Fruit fly (Drosophila melanogaster) whole organism, prepupa: ENCODE results near the gene Cerk.

Experiments
- Blimp-1 ChIP-seq: fragments of 200-800 bp; sonication (Bioruptor generic); optimal IDR thresholded peaks from 3 replicates; lab custom pipeline; 2017; ENCODE audit warnings: missing biosample characterization, missing genetic modification characterization, mild to moderate bottlenecking, moderate library complexity, missing genetic modification reagents
- CG10631 ChIP-seq: fragments of 200-800 bp; sonication (Bioruptor generic); optimal IDR thresholded peaks from 2 replicates; lab custom pipeline; 2016; ENCODE audit warnings: missing biosample characterization, missing genetic modification characterization
- CG10669 ChIP-seq: fragments of 200-800 bp; sonication (Bioruptor generic); optimal IDR thresholded peaks from 3 replicates; lab custom pipeline; 2018; ENCODE audit warnings: missing biosample characterization, mild to moderate bottlenecking, missing genetic modification characterization, moderate library complexity
- CG11294 ChIP-seq: fragments of 200-800 bp; sonication (Bioruptor generic); IDR thresholded peaks from 2 replicates; pipeline ENCODE4 v1.3.6; 2022; ENCODE audit warnings: missing biosample characterization, missing genetic modification characterization
- CG11902 ChIP-seq: fragments of 200-800 bp; sonication (Bioruptor generic); optimal IDR thresholded peaks from 3 replicates; lab custom pipeline; 2016; ENCODE audit warnings: missing biosample characterization, missing genetic modification characterization
- CG1621 ChIP-seq: fragments of 200-800 bp; sonication (Bioruptor generic); optimal IDR thresholded peaks from 3 replicates; lab custom pipeline; 2018; ENCODE audit warnings: missing biosample characterization, mild to moderate bottlenecking, missing genetic modification characterization
- CG16779 ChIP-seq: fragments of 200-800 bp; sonication (Bioruptor generic); optimal IDR thresholded peaks from 3 replicates; lab custom pipeline; 2017; ENCODE audit warnings: missing biosample characterization, mild to moderate bottlenecking, missing genetic modification characterization
- CG31627 ChIP-seq: fragments of 200-800 bp; sonication (Bioruptor generic); optimal IDR thresholded peaks from 3 replicates; lab custom pipeline; 2016; ENCODE audit warnings: missing biosample characterization, missing genetic modification characterization
- CG32006 ChIP-seq: fragments of 200-800 bp; sonication (Bioruptor generic); optimal IDR thresholded peaks from 3 replicates; lab custom pipeline; 2017; ENCODE audit warnings: missing biosample characterization, mild to moderate bottlenecking, missing genetic modification characterization
- CG34406 ChIP-seq: fragments of 200-800 bp; sonication (Bioruptor generic); optimal IDR thresholded peaks from 3 replicates; lab custom pipeline; 2016; ENCODE audit warnings: missing biosample characterization, missing genetic modification characterization
- CG4318 ChIP-seq: fragments of 200-800 bp; sonication (Bioruptor generic); optimal IDR thresholded peaks from 3 replicates; lab custom pipeline; 2017; ENCODE audit warnings: missing biosample characterization, mild to moderate bottlenecking, missing genetic modification characterization
- CG6163 ChIP-seq: fragments of 200-800 bp; sonication (Bioruptor generic); IDR thresholded peaks from 3 replicates; pipeline ENCODE4 v1.3.6; 2022; ENCODE audit warnings: missing biosample characterization, missing genetic modification characterization
- CG6792 ChIP-seq: fragments of 200-800 bp; sonication (Bioruptor generic); optimal IDR thresholded peaks from 3 replicates; lab custom pipeline; 2016; ENCODE audit warnings: missing biosample characterization, missing genetic modification characterization
- CG6808 ChIP-seq: fragments of 200-800 bp; sonication (Bioruptor generic); optimal IDR thresholded peaks from 3 replicates; lab custom pipeline; 2017; ENCODE audit warnings: missing biosample characterization, missing genetic modification characterization, mild to moderate bottlenecking, moderate library complexity, missing genetic modification reagents
- CG6854 ChIP-seq: fragments of 200-800 bp; sonication (Bioruptor generic); optimal IDR thresholded peaks from 2 replicates; lab custom pipeline; 2017; ENCODE audit warnings: missing biosample characterization, mild to moderate bottlenecking, missing genetic modification characterization
- CG8119 ChIP-seq: fragments of 200-800 bp; sonication (Bioruptor generic); IDR thresholded peaks from 3 replicates; pipeline ENCODE4 v1.3.6; 2022; ENCODE audit warnings: missing biosample characterization, missing genetic modification characterization
- CG8319 ChIP-seq: fragments of 200-800 bp; sonication (Bioruptor generic); optimal IDR thresholded peaks from 3 replicates; lab custom pipeline; 2016; ENCODE audit warnings: missing biosample characterization, missing genetic modification characterization
- CG9139 ChIP-seq: fragments of 200-800 bp; sonication (Bioruptor generic); optimal IDR thresholded peaks from 3 replicates; lab custom pipeline; 2017; ENCODE audit warnings: missing biosample characterization, mild to moderate bottlenecking, missing genetic modification characterization
- Eip75B ChIP-seq: fragments of 200-800 bp; sonication (Bioruptor generic); optimal IDR thresholded peaks from 3 replicates; lab custom pipeline; 2016; ENCODE audit warnings: missing biosample characterization, missing genetic modification characterization
- Eip78C ChIP-seq: fragments of 200-800 bp; sonication (Bioruptor generic); peaks from one replicate; lab custom pipeline; 2016; ENCODE audit warnings: missing biosample characterization, missing genetic modification characterization
- Ets21C ChIP-seq: fragments of 200-800 bp; sonication (Bioruptor generic); optimal IDR thresholded peaks from 3 replicates; lab custom pipeline; 2016; ENCODE audit warnings: missing biosample characterization, missing genetic modification characterization
- Ets96B ChIP-seq: fragments of 200-800 bp; optimal IDR thresholded peaks from 2 replicates; lab custom pipeline; 2019; ENCODE audit warnings: missing biosample characterization, mild to moderate bottlenecking, missing genetic modification characterization, moderate library complexity
- Hr39 ChIP-seq: fragments of 200-800 bp; sonication (Bioruptor generic); optimal IDR thresholded peaks from 2 replicates; lab custom pipeline; 2016; ENCODE audit warnings: missing biosample characterization, missing genetic modification characterization
- Hr4 ChIP-seq: fragments of 200-800 bp; sonication (Bioruptor generic); optimal IDR thresholded peaks from 3 replicates; lab custom pipeline; 2016; ENCODE audit warnings: missing biosample characterization, missing genetic modification characterization
- Lpt ChIP-seq: fragments of 200-800 bp; sonication (Bioruptor generic); optimal IDR thresholded peaks from 3 replicates; lab custom pipeline; 2016; ENCODE audit warnings: missing biosample characterization, missing genetic modification characterization
- Met ChIP-seq: fragments of 200-800 bp; sonication (Bioruptor generic); optimal IDR thresholded peaks from 3 replicates; lab custom pipeline; 2016; ENCODE audit warnings: missing biosample characterization, missing genetic modification characterization
- Smox ChIP-seq: fragments of 200-800 bp; sonication (Bioruptor generic); optimal IDR thresholded peaks from 3 replicates; lab custom pipeline; 2016; ENCODE audit warnings: missing biosample characterization, missing genetic modification characterization
- acj6 ChIP-seq: fragments of 200-800 bp; sonication (Bioruptor generic); optimal IDR thresholded peaks from 3 replicates; lab custom pipeline; 2016; ENCODE audit warnings: missing biosample characterization, missing genetic modification characterization
- cyc ChIP-seq: fragments of 200-800 bp; sonication (Bioruptor generic); optimal IDR thresholded peaks from 3 replicates; lab custom pipeline; 2016; ENCODE audit warnings: missing biosample characterization, missing genetic modification characterization
- dsx ChIP-seq: fragments of 200-800 bp; optimal IDR thresholded peaks from 3 replicates; lab custom pipeline; 2019; ENCODE audit warnings: missing biosample characterization, mild to moderate bottlenecking, missing genetic modification characterization, moderate library complexity; ENCODE audit not compliant: poor library complexity, severe bottlenecking
- esn ChIP-seq: fragments of 200-800 bp; sonication (Bioruptor generic); optimal IDR thresholded peaks from 2 replicates; lab custom pipeline; 2016; ENCODE audit warnings: missing biosample characterization, mild to moderate bottlenecking, missing genetic modification characterization, moderate library complexity
- fd59A ChIP-seq: fragments of 200-800 bp; sonication (Bioruptor generic); optimal IDR thresholded peaks from 2 replicates; lab custom pipeline; 2017; ENCODE audit warnings: missing biosample characterization, mild to moderate bottlenecking, missing genetic modification characterization, missing genetic modification reagents
- fd85E ChIP-seq: fragments of 200-800 bp; sonication (Bioruptor generic); optimal IDR thresholded peaks from 3 replicates; lab custom pipeline; 2016; ENCODE audit warnings: missing biosample characterization, missing genetic modification characterization
- fkh ChIP-seq: fragments of 200-800 bp; sonication (Bioruptor generic); optimal IDR thresholded peaks from 3 replicates; lab custom pipeline; 2017; ENCODE audit warnings: missing biosample characterization, mild to moderate bottlenecking, missing genetic modification characterization, moderate library complexity
- net ChIP-seq: fragments of 200-800 bp; sonication (Bioruptor generic); optimal IDR thresholded peaks from 3 replicates; lab custom pipeline; 2016; ENCODE audit warnings: missing biosample characterization, missing genetic modification characterization
- pdm3 ChIP-seq: fragments of 200-800 bp; sonication (Bioruptor generic); optimal IDR thresholded peaks from 3 replicates; lab custom pipeline; 2016; ENCODE audit warnings: missing biosample characterization, missing genetic modification characterization
- salr ChIP-seq, 2 experiments: fragments of 200-800 bp; sonication (Bioruptor generic); optimal IDR thresholded peaks; 3 replicates each; lab custom pipeline; 2016 to 2018; ENCODE audit warnings: missing biosample characterization in 2 of 2, missing genetic modification characterization in 2 of 2, mild to moderate bottlenecking in 1 of 2
- spab ChIP-seq: fragments of 200-800 bp; sonication (Bioruptor generic); optimal IDR thresholded peaks from 2 replicates; lab custom pipeline; 2017; ENCODE audit warnings: missing biosample characterization, mild to moderate bottlenecking, missing genetic modification characterization, missing genetic modification reagents
- ss ChIP-seq, 2 experiments: fragments of 200-800 bp; sonication (Bioruptor generic); optimal IDR thresholded peaks; 2 replicates in 1 of 2; 3 replicates in 1 of 2; lab custom pipeline; 2017 to 2018; ENCODE audit warnings: mild to moderate bottlenecking in 2 of 2, missing biosample characterization in 2 of 2, missing genetic modification characterization in 2 of 2, moderate library complexity in 1 of 2
- svp ChIP-seq: fragments of 200-800 bp; sonication (Bioruptor generic); peaks from one replicate; lab custom pipeline; 2016; ENCODE audit warnings: missing biosample characterization, missing genetic modification characterization
- topi ChIP-seq: fragments of 200-800 bp; sonication (Bioruptor generic); optimal IDR thresholded peaks from 3 replicates; lab custom pipeline; 2016; ENCODE audit warnings: missing biosample characterization, missing genetic modification characterization
- vri ChIP-seq: fragments of 200-800 bp; sonication (Bioruptor generic); optimal IDR thresholded peaks from 3 replicates; lab custom pipeline; 2016; ENCODE audit warnings: missing biosample characterization, mild to moderate bottlenecking, missing genetic modification characterization

Gene Cerk

DNA sequence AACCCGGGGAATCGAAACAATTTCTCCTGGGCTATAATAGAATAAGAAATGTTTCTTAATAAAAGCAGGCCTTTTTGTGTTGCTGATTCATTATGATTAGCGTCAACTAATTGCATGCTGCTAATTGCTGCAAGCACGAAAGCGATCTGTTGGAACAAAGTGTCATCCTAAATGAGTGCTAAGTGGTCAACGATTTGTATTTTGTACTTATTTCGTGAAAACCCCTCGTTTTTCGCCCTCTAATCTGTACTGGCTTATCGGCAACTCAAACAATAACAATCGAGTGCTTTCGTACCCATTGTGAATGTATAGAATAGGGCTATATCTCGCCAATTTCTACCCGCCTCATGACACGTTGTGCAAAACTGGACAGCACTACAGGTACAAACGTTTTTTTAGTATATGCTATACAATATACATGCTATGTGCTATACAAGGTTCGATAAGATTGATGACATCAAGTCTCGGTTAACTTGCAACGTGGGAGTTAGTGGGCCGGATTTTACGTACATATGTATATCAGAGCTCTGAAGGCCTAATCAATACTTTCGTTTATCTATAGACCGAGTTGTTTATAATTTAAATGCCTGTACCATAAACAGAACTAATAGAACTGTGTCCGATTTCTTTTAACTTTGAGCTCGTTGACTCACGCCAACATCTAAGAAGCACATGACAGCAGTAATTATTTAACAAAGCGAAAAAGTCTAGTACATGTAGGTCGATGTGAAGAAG lies 3.4 kb downstream of the Cerk start (continued):
- TF ChIP-seq acj6: no peak
- no peak for TF ChIP-seq spab (GFP tag; lab: Kevin White, UChicago)
- peak; percentile 58 for TF ChIP-seq svp (GFP tag; lab: Kevin White, UChicago)
- TF ChIP-seq CG8119: no peak
- TF ChIP-seq CG10631 (GFP tag; lab: Kevin White, UChicago): no peak
- TF ChIP-seq CG11902 (GFP tag; lab: Kevin White, UChicago): no peak
- TF ChIP-seq esn (GFP tag; lab: Kevin White, UChicago): peak; percentile 3

dm6 chr3R:5363412-5363811 lies 4.7 kb downstream of the Cerk start:
- TF ChIP-seq pdm3: no peak
- TF ChIP-seq Met (GFP tag; lab: Kevin White, UChicago): no peak
- no peak for TF ChIP-seq CG31627 (GFP tag; lab: Kevin White, UChicago)
- TF ChIP-seq ss (GFP tag; optimal IDR thresholded peaks at IDR 0.05; lab: Kevin White, UChicago): peak; percentile 56 to 99
- 0 out of 3 replicates have a peak, but pooled peaks have one; percentile 17 for TF ChIP-seq CG6163
- peak; percentile 32 for TF ChIP-seq CG6808 (GFP tag; lab: Kevin White, UChicago)
- TF ChIP-seq Blimp-1: peak; percentile 43
- TF ChIP-seq Lpt: peak; percentile 47
- TF ChIP-seq CG1621 (tag; lab: Kevin White, UChicago): peak; percentile 74
- TF ChIP-seq CG9139: peak; percentile 34
- TF ChIP-seq CG8119: no peak
- no peak for TF ChIP-seq Smox
- peak; percentile 25 for TF ChIP-seq Eip78C (GFP tag; lab: Kevin White, UChicago)
- TF ChIP-seq Eip75B: peak; percentile 68
- no peak for TF ChIP-seq dsx (GFP tag; lab: Kevin White, UChicago)
- peak; percentile 90 for TF ChIP-seq CG6854 (GFP tag; lab: Kevin White, UChicago)
- no peak for TF ChIP-seq fkh
- peak; percentile 18 for TF ChIP-seq net (GFP tag; lab: Kevin White, UChicago)
- TF ChIP-seq Hr39: peak; percentile 35
- TF ChIP-seq svp (GFP tag; lab: Kevin White, UChicago): peak; percentile 78
- TF ChIP-seq Ets96B (tag; lab: Kevin White, UChicago): no peak
- TF ChIP-seq CG10631 (GFP tag; lab: Kevin White, UChicago): no peak

- peak; percentile 86 for TF ChIP-seq CG11294 (GFP tag; lab: Robert Waterston, UW)
- peak; percentile 94 for TF ChIP-seq esn (GFP tag; lab: Kevin White, UChicago)
- TF ChIP-seq Met (GFP tag; lab: Kevin White, UChicago): peak; percentile 93
- peak; percentile 84 for TF ChIP-seq ss (GFP tag; optimal IDR thresholded peaks at IDR 0.05; lab: Kevin White, UChicago)
- TF ChIP-seq CG10631 (GFP tag; lab: Kevin White, UChicago): peak; percentile 92
- TF ChIP-seq fd85E: peak; percentile 74
- peak; percentile 42 for TF ChIP-seq Blimp-1
- TF ChIP-seq cyc: peak; percentile 93
- peak; percentile 92 for TF ChIP-seq acj6
- TF ChIP-seq Eip75B: peak; percentile 93
- TF ChIP-seq topi (GFP tag; lab: Kevin White, UChicago): peak; percentile 92
- peak; percentile 89 for TF ChIP-seq dsx (GFP tag; lab: Kevin White, UChicago)
- TF ChIP-seq Ets21C (GFP tag; lab: Kevin White, UChicago): peak; percentile 85
- peak; percentile 85 for TF ChIP-seq fd59A (GFP tag; lab: Kevin White, UChicago)
- peak; percentile 42 for TF ChIP-seq fkh
- TF ChIP-seq CG31627 (GFP tag; lab: Kevin White, UChicago): peak; percentile 90
- peak; percentile 86 for TF ChIP-seq CG4318 (GFP tag; lab: Kevin White, UChicago)
- TF ChIP-seq Eip78C (GFP tag; lab: Kevin White, UChicago): peak; percentile 97
- peak; percentile 90 for TF ChIP-seq CG10669
- peak; percentile 91 for TF ChIP-seq pdm3
- peak; percentile 86 for TF ChIP-seq CG1621 (tag; lab: Kevin White, UChicago)
- TF ChIP-seq svp (GFP tag; lab: Kevin White, UChicago): peak; percentile 92
- peak; percentile 94 for TF ChIP-seq Lpt
- peak; percentile 97 for TF ChIP-seq CG6163
- no peak for TF ChIP-seq CG16779 (tag; lab: Kevin White, UChicago)
- TF ChIP-seq vri (GFP tag; lab: Kevin White, UChicago): peak; percentile 92
- TF ChIP-seq CG8319 (GFP tag; lab: Kevin White, UChicago): peak; percentile 80
- TF ChIP-seq Hr39: peak; percentile 94
- TF ChIP-seq CG34406 (GFP tag; lab: Kevin White, UChicago): peak; percentile 84
- peak; percentile 96 for TF ChIP-seq Hr4
- peak; percentile 51 for TF ChIP-seq CG6854 (GFP tag; lab: Kevin White, UChicago)
- peak; percentile 90 for TF ChIP-seq CG6792 (GFP tag; lab: Kevin White, UChicago)
- TF ChIP-seq salr (GFP tag; optimal IDR thresholded peaks at IDR 0.05; lab: Kevin White, UChicago): peak; percentile 85 to 91
- peak; percentile 94 for TF ChIP-seq CG32006 (GFP tag; lab: Kevin White, UChicago)
These were observed 6.3 kb downstream of the Cerk start for dm6 chr3R:5361681-5362319.
